Worm (Caenorhabditis elegans): ENCODE measurements around the gene lron-2.

- TF ChIP-seq elt-3 (tag; optimal IDR thresholded peaks at IDR 0.05) (no peak), nhr-76 (tag; optimal IDR thresholded peaks at IDR 0.05) (no peak), nhr-12 (tag; optimal IDR thresholded peaks at IDR 0.05) (no peak), tlp-1 (tag; optimal IDR thresholded peaks at IDR 0.05) (no peak), pqm-1 (tag; optimal IDR thresholded peaks at IDR 0.05) (no peak), egl-27 (tag; optimal IDR thresholded peaks at IDR 0.05) (no peak), nhr-19 (GFP tag; conservative IDR thresholded peaks at IDR 0.05) (no peak), ztf-11 (tag; optimal IDR thresholded peaks at IDR 0.05) (no peak), pag-3 (tag; optimal IDR thresholded peaks at IDR 0.05; ENCODE audit: borderline replicate concordance, insufficient read depth) (no peak), jun-1 (tag; optimal IDR thresholded peaks at IDR 0.05) (no peak), lin-39 (tag; optimal IDR thresholded peaks at IDR 0.05) (no peak), blmp-1 (tag; optimal IDR thresholded peaks at IDR 0.05) (no peak), unc-62 (GFP tag; optimal IDR thresholded peaks at IDR 0.05) (no peak), lsy-2 (tag; optimal IDR thresholded peaks at IDR 0.05) (no peak)
These were observed 3.9 kb downstream of the lron-2 start for ce11 chrV:9283452-9283851.
